Worm (Caenorhabditis elegans) whole organism, late embryonic: ENCODE measurements around the gene nmad-1.
A peak's percentile ranks its signal among the peaks of the same experiment; 100 is the strongest.

Source experiments
- C08G9.2 ChIP-seq: sonication (generic microtip); optimal IDR thresholded peaks from 2 replicates; lab custom pipeline; 2016; ENCODE audit warnings: mild to moderate bottlenecking, missing genetic modification characterization, moderate library complexity, missing compliant biosample characterization
- C38D4.7 ChIP-seq: fragments of 200-800 bp; sonication (Bioruptor generic); optimal IDR thresholded peaks from 2 replicates; lab custom pipeline; 2018; ENCODE audit warnings: mild to moderate bottlenecking, missing genetic modification characterization, moderate library complexity, missing compliant biosample characterization
- K09A11.1 ChIP-seq: sonication (generic microtip); optimal IDR thresholded peaks from 2 replicates; lab custom pipeline; 2017; ENCODE audit warnings: antibody characterized with exemption, mild to moderate bottlenecking, missing genetic modification characterization, missing compliant biosample characterization; ENCODE audit not compliant: insufficient read depth
- T23F11.4 ChIP-seq: fragments of 200-800 bp; sonication (Bioruptor generic); optimal IDR thresholded peaks from 2 replicates; lab custom pipeline; 2018; ENCODE audit warnings: mild to moderate bottlenecking, missing genetic modification characterization, missing compliant biosample characterization
- Y22D7AL.16 ChIP-seq: sonication (generic microtip); optimal IDR thresholded peaks from 2 replicates; lab custom pipeline; 2016; ENCODE audit warnings: missing genetic modification characterization, missing compliant biosample characterization
- ceh-19 ChIP-seq: fragments of 200-800 bp; sonication (Bioruptor generic); optimal IDR thresholded peaks from 2 replicates; lab custom pipeline; 2018; ENCODE audit warnings: mild to moderate bottlenecking, missing genetic modification characterization, missing compliant biosample characterization
- ceh-2 ChIP-seq: sonication (generic microtip); optimal IDR thresholded peaks from 2 replicates; lab custom pipeline; 2016; ENCODE audit warnings: missing genotype, missing genetic modification characterization, missing compliant biosample characterization
- ceh-24 ChIP-seq: sonication (generic microtip); optimal IDR thresholded peaks from 2 replicates; lab custom pipeline; 2016; ENCODE audit warnings: mild to moderate bottlenecking, missing genetic modification characterization, missing compliant biosample characterization
- ceh-30 ChIP-seq: fragments of 150-350 bp; optimal IDR thresholded peaks from 2 replicates; lab custom pipeline; 2014; ENCODE audit warnings: missing biosample characterization, missing genetic modification characterization
- ceh-34 ChIP-seq: sonication (generic microtip); optimal IDR thresholded peaks from 2 replicates; lab custom pipeline; 2016; ENCODE audit warnings: mild to moderate bottlenecking, missing genetic modification characterization, missing compliant biosample characterization
- ceh-6 ChIP-seq: fragments of 200-800 bp; sonication (Bioruptor generic); optimal IDR thresholded peaks from 2 replicates; lab custom pipeline; 2018; ENCODE audit warnings: mild to moderate bottlenecking, missing genetic modification characterization, missing compliant biosample characterization
- che-1 ChIP-seq: sonication (generic microtip); optimal IDR thresholded peaks from 2 replicates; lab custom pipeline; 2016; ENCODE audit warnings: mild to moderate bottlenecking, missing genetic modification characterization, missing compliant biosample characterization
- elt-4 ChIP-seq: sonication (generic microtip); optimal IDR thresholded peaks from 2 replicates; lab custom pipeline; 2016; ENCODE audit warnings: missing genetic modification characterization, missing compliant biosample characterization
- ets-4 ChIP-seq: sonication (generic microtip); optimal IDR thresholded peaks from 2 replicates; lab custom pipeline; 2016; ENCODE audit warnings: missing genetic modification characterization, missing compliant biosample characterization
- fkh-10 ChIP-seq: fragments of 150-350 bp; optimal IDR thresholded peaks from 2 replicates; lab custom pipeline; 2014; ENCODE audit warnings: missing biosample characterization, missing genetic modification reagents, missing genetic modification characterization
- gmeb-2 ChIP-seq: sonication (generic microtip); optimal IDR thresholded peaks from 2 replicates; lab custom pipeline; 2016; ENCODE audit warnings: missing genetic modification characterization, inconsistent platforms, missing compliant biosample characterization
- hlh-15 ChIP-seq: sonication (generic microtip); optimal IDR thresholded peaks from 2 replicates; lab custom pipeline; 2016; ENCODE audit warnings: missing genetic modification characterization, missing compliant biosample characterization
- lim-6 ChIP-seq: sonication (generic microtip); optimal IDR thresholded peaks from 2 replicates; lab custom pipeline; 2016; ENCODE audit warnings: missing genetic modification characterization, missing compliant biosample characterization
- lin-11 ChIP-seq: fragments of 200-800 bp; sonication (Bioruptor generic); optimal IDR thresholded peaks from 2 replicates; lab custom pipeline; 2018; ENCODE audit warnings: mild to moderate bottlenecking, missing genetic modification characterization, missing compliant biosample characterization
- madf-2 ChIP-seq: sonication (generic microtip); optimal IDR thresholded peaks from 2 replicates; lab custom pipeline; 2017; ENCODE audit warnings: missing genetic modification characterization, missing compliant biosample characterization
- nfya-1 ChIP-seq: sonication (generic microtip); optimal IDR thresholded peaks from 2 replicates; lab custom pipeline; 2017; ENCODE audit warnings: missing genetic modification characterization, mild to moderate bottlenecking, missing compliant biosample characterization, antibody characterized with exemption, moderate library complexity
- odd-2 ChIP-seq: sonication (generic microtip); optimal IDR thresholded peaks from 2 replicates; lab custom pipeline; 2017; ENCODE audit warnings: antibody characterized with exemption, mild to moderate bottlenecking, missing genetic modification characterization, missing compliant biosample characterization
- pag-3 ChIP-seq: sonication (generic microtip); optimal IDR thresholded peaks from 2 replicates; lab custom pipeline; 2016; ENCODE audit warnings: missing compliant biosample characterization, missing genetic modification characterization, borderline replicate concordance
- pat-9 ChIP-seq: fragments of 200-800 bp; sonication (Bioruptor generic); optimal IDR thresholded peaks from 2 replicates; lab custom pipeline; 2018; ENCODE audit warnings: mild to moderate bottlenecking, missing genetic modification characterization, moderate library complexity, missing compliant biosample characterization
- pax-1 ChIP-seq: fragments of 150-350 bp; optimal IDR thresholded peaks from 2 replicates; lab custom pipeline; 2014; ENCODE audit warnings: missing biosample characterization, missing genetic modification characterization
- pha-2 ChIP-seq: sonication (generic microtip); optimal IDR thresholded peaks from 2 replicates; lab custom pipeline; 2017; ENCODE audit warnings: mild to moderate bottlenecking, missing genetic modification characterization, missing compliant biosample characterization
- pros-1 ChIP-seq: fragments of 150-350 bp; optimal IDR thresholded peaks from 2 replicates; lab custom pipeline; 2014; ENCODE audit warnings: missing biosample characterization, missing genetic modification reagents, missing genetic modification characterization
- sdc-2 ChIP-seq: sonication (generic microtip); optimal IDR thresholded peaks from 2 replicates; lab custom pipeline; 2016; ENCODE audit warnings: missing genotype, missing genetic modification characterization, missing compliant biosample characterization
- sox-2 ChIP-seq: fragments of 200-800 bp; sonication (Bioruptor generic); IDR thresholded peaks from 2 replicates; pipeline ENCODE4 v1.3.6; 2022; ENCODE audit warnings: missing genetic modification reagents, missing genetic modification characterization, missing compliant biosample characterization
- sox-4 ChIP-seq: sonication (generic microtip); optimal IDR thresholded peaks from 2 replicates; lab custom pipeline; 2017; ENCODE audit warnings: mild to moderate bottlenecking, missing genetic modification characterization, inconsistent platforms, missing compliant biosample characterization
- syd-9 ChIP-seq: sonication (generic microtip); optimal IDR thresholded peaks from 2 replicates; lab custom pipeline; 2016; ENCODE audit warnings: mild to moderate bottlenecking, missing genetic modification characterization, moderate library complexity, missing compliant biosample characterization
- tbx-2 ChIP-seq: sonication (generic microtip); optimal IDR thresholded peaks from 2 replicates; lab custom pipeline; 2016; ENCODE audit warnings: missing genetic modification characterization, missing compliant biosample characterization
- ttx-3 ChIP-seq: sonication (generic microtip); optimal IDR thresholded peaks from 2 replicates; lab custom pipeline; 2016; ENCODE audit warnings: missing genetic modification reagents, missing genetic modification characterization, missing compliant biosample characterization
- unc-42 ChIP-seq: sonication (generic microtip); optimal IDR thresholded peaks from 2 replicates; lab custom pipeline; 2016; ENCODE audit warnings: missing genotype, missing genetic modification characterization, missing compliant biosample characterization
- unc-55 ChIP-seq: sonication (generic microtip); optimal IDR thresholded peaks from 2 replicates; lab custom pipeline; 2017; ENCODE audit warnings: missing biosample characterization, missing genetic modification reagents, missing genetic modification characterization
- unc-86 ChIP-seq: sonication (generic microtip); optimal IDR thresholded peaks from 2 replicates; lab custom pipeline; 2016; ENCODE audit warnings: missing genetic modification characterization, missing compliant biosample characterization
- zip-5 ChIP-seq: sonication (generic microtip); optimal IDR thresholded peaks from 2 replicates; lab custom pipeline; 2016; ENCODE audit warnings: missing genetic modification characterization, missing compliant biosample characterization
- ztf-16 ChIP-seq: sonication (generic microtip); optimal IDR thresholded peaks from 2 replicates; lab custom pipeline; 2017; ENCODE audit warnings: missing genetic modification characterization, missing compliant biosample characterization

The nmad-1 gene

DNA sequence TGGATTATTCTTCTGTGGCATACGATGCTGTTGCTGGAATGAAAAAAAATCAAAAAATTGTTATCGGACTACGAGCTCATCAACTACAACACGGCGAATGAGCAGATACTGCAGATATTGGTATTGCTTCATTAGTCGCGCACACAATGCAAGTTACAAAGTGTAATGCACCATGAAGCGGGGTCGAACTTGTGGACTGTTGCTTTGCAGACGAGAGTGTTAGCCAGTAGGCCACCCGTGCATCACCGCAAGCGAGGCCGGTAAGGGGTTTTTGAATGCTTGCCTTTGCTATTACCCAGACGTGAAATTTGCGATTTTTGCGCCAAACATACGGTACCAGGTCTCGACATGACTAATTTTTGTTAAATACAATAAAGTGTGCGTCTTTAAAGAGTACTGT is 47.3 kb upstream of the nmad-1 start (continued):
- TF ChIP-seq sox-2 (peak; percentile 88), ceh-19 (peak; percentile 91), elt-4 (tag; lab: Kevin White, UChicago) (no peak), lin-11 (tag; lab: Kevin White, UChicago) (peak; percentile 91), ceh-30 (tag; lab: Kevin White, UChicago) (peak; percentile 10), ceh-2 (tag; lab: Kevin White, UChicago) (peak; percentile 83), K09A11.1 (peak; percentile 87), fkh-10 (GFP tag; lab: Kevin White, UChicago) (no peak), tbx-2 (peak; percentile 90), T23F11.4 (peak; percentile 91), ceh-24 (tag; lab: Kevin White, UChicago) (peak; percentile 80), unc-55 (GFP tag; lab: Kevin White, UChicago) (no peak), nfya-1 (peak; percentile 64), pax-1 (no peak), pha-2 (tag; lab: Kevin White, UChicago) (peak; percentile 91), ceh-6 (GFP tag; lab: Kevin White, UChicago) (peak; percentile 98), C38D4.7 (GFP tag; lab: Kevin White, UChicago) (peak; percentile 90), sdc-2 (tag; lab: Kevin White, UChicago) (peak; percentile 87), ceh-34 (tag; lab: Kevin White, UChicago) (peak; percentile 88), lim-6 (tag; lab: Kevin White, UChicago) (peak; percentile 51), pat-9 (tag; lab: Kevin White, UChicago) (peak; percentile 97), gmeb-2 (tag; lab: Kevin White, UChicago) (peak; percentile 88), Y22D7AL.16 (tag; lab: Kevin White, UChicago) (peak; percentile 87), C08G9.2 (tag; lab: Kevin White, UChicago) (peak; percentile 78), sox-4 (tag; lab: Kevin White, UChicago) (peak; percentile 91), madf-2 (tag; lab: Kevin White, UChicago) (peak; percentile 86), zip-5 (tag; lab: Kevin White, UChicago) (peak; percentile 77), che-1 (tag; lab: Kevin White, UChicago) (peak; percentile 90), ztf-16 (tag; lab: Kevin White, UChicago) (peak; percentile 92), pag-3 (no peak), ttx-3 (tag; lab: Kevin White, UChicago) (peak; percentile 91), odd-2 (tag; lab: Kevin White, UChicago) (peak; percentile 65), syd-9 (tag; lab: Kevin White, UChicago) (peak; percentile 82), unc-86 (tag; lab: Kevin White, UChicago) (peak; percentile 92), pros-1 (tag; lab: Kevin White, UChicago) (peak; percentile 19), hlh-15 (tag; lab: Kevin White, UChicago) (peak; percentile 36), unc-42 (tag; lab: Kevin White, UChicago) (no peak)

DNA sequence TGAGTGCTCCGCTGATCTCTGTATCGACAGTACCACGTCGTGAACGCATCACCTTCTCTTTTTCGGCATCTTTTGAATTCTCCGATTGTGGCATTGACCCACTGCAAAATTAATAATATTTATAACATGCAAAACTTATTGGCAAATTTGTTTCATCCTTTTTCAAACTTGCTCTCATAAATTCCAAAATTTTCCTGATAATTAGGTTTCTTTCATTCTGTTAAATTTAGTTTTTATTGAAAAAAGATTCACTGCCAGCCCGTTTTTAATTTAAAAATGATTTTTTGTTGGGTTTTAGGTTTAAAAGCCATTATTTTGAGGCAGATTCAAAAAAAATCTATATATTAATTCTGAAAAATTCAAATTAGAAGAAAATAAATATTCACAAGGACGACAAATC is 45.2 kb upstream of the nmad-1 start, which contains the start of gene wdr-37:
wdr-37 (minus strand) TSS at position 101 of the 400 bp plus-strand sequence.
- no peak for TF ChIP-seq pha-2 (tag; lab: Kevin White, UChicago)
- no peak for TF ChIP-seq ets-4 (tag; lab: Kevin White, UChicago)
- TF ChIP-seq nfya-1: no peak
- TF ChIP-seq K09A11.1: no peak

DNA sequence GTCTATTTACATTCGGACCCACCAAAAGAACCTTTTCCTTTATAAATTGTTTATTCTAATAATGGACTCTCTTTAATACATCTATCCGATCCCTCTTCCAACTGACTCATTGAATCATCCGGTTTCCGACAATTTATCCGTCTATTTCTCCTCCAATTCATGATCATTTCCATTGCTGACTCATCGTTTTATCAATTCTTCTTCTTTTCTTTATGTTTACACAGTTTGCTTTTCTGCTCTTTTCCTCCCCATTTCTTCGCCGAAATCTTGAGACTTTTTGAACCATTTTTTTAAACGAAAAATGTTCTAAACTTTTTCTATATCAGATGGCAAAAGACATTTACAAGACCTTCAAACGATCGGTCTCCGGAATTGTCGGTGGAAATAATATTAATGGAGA is 40.7 kb upstream of the nmad-1 start, which contains the start of gene ced-6:
ced-6 (plus strand) TSS at position 327 of the 400 bp plus-strand sequence.
- TF ChIP-seq ceh-30 (tag; lab: Kevin White, UChicago): no peak
- no peak for TF ChIP-seq ceh-34 (tag; lab: Kevin White, UChicago)
